Fruit fly (Drosophila melanogaster) S2 (cell line): ENCODE measurements around the gene CG42536.

ENCODE experiments used
- CG8478 ChIP-seq: fragments of >200 bp; optimal IDR thresholded peaks from 2 replicates; lab custom pipeline; 2018
- CTCF ChIP-seq, 2 experiments: fragments of >200 bp; optimal IDR thresholded peaks; 2 replicates each; lab custom pipeline; 2018

DNA sequence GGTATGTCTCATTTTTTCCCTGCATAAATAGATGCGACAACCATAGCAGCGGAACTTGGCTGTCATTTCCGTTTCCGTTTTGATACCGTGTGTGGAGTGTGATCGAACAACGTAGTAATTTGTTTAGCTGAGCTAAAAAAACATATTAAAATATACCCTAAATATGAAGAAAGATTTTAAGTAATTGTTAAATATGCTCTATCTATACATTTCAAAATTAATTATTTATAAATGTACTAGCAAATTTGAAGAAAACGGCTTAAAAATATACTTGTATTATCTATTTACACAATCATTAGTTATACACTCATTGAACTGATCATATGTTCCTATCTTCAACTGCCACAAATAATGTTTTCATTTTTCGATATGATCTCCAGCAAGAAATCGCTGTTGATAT, 3.7 kb downstream of the CG42536 start, which contains the start of gene CG34238:
- TF ChIP-seq CTCF (optimal IDR thresholded peaks at IDR 0.05; lab: Kevin White, UChicago): no peak
- no peak for TF ChIP-seq CG8478 (lab: Kevin White, UChicago)
